Worm (Caenorhabditis elegans): ENCODE measurements around the gene C03C10.7.

DNA sequence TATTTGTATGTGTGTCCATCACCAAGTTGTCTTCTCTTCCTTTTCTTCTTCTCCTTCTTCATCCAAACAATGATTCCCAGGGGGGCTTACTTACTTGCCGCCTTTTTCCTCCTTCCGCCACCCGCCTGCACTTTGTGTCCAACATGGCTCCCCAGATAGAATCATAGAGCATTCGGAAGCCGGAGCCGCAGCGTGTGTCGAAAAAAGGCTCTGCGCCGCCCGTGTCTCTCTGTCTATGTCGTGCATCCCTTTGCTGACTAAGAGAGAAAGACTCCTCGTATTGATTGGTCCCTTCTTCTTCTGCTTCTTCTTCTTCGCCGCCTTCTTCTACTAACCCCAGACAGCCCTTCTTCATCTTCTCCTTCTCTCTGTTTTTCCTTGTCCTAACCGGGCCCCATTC is 32.1 kb upstream of the C03C10.7 start:
- TF ChIP-seq nhr-12 (tag; optimal IDR thresholded peaks at IDR 0.05): no peak
- TF ChIP-seq nhr-28 (tag; optimal IDR thresholded peaks at IDR 0.05): no peak
- TF ChIP-seq cnd-1 (tag; optimal IDR thresholded peaks at IDR 0.05): no peak
- TF ChIP-seq ceh-83 (GFP tag; optimal IDR thresholded peaks at IDR 0.05): no peak
- no peak for TF ChIP-seq nhr-76 (tag; optimal IDR thresholded peaks at IDR 0.05)
- no peak for TF ChIP-seq ceh-43 (GFP tag; optimal IDR thresholded peaks at IDR 0.05)
- no peak for TF ChIP-seq unc-120 (tag; optimal IDR thresholded peaks at IDR 0.05; ENCODE audit: poor library complexity, severe bottlenecking)
- no peak for TF ChIP-seq nhr-237 (tag; optimal IDR thresholded peaks at IDR 0.05)
- TF ChIP-seq elt-3 (tag; optimal IDR thresholded peaks at IDR 0.05): no peak
- no peak for TF ChIP-seq sem-2 (GFP tag; optimal IDR thresholded peaks at IDR 0.05)
- no peak for TF ChIP-seq lsy-2 (tag; optimal IDR thresholded peaks at IDR 0.05)
- TF ChIP-seq unc-62 (GFP tag; optimal IDR thresholded peaks at IDR 0.05): no peak
- TF ChIP-seq pha-4 (tag; optimal IDR thresholded peaks at IDR 0.05): no peak
